Worm (Caenorhabditis elegans): ENCODE results near the gene ech-6.
A peak's percentile ranks its signal among the peaks of the same experiment; 100 is the strongest.

The ech-6 gene

DNA sequence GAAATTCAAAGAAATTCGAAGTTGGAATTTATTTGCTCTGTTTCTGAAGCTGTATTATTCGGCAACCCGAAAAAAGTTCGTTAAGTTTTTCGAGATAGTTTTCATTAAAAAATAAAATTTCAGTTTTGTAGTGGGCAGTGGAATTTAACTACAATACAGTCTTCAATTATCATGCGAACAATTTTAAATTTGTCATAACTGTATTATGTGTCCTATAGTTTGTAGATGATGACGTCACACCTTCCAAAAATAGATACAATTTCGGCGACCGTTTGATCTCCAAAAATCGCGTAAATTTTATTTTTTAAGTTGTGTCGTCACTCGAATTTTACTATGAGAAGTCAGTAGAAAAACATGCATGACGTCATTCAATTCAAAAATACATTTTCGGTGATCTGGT lies 39.5 kb downstream of the ech-6 start:
- no peak for TF ChIP-seq ceh-31 (tag; optimal IDR thresholded peaks at IDR 0.05)
- no peak for TF ChIP-seq hlh-15 (tag; optimal IDR thresholded peaks at IDR 0.05)
- no peak for TF ChIP-seq ceh-48 (tag; optimal IDR thresholded peaks at IDR 0.05)
- no peak for TF ChIP-seq dmd-4 (tag; optimal IDR thresholded peaks at IDR 0.05; ENCODE audit: borderline replicate concordance)
- no peak for TF ChIP-seq tbx-7 (tag; optimal IDR thresholded peaks at IDR 0.05)
- TF ChIP-seq F13H6.1 (tag; optimal IDR thresholded peaks at IDR 0.05), result no peak
- no peak for TF ChIP-seq ceh-45 (GFP tag; IDR thresholded peaks at IDR 0.05)
- TF ChIP-seq ttx-3 (tag; optimal IDR thresholded peaks at IDR 0.05), result no peak
- no peak for TF ChIP-seq pqm-1 (tag; optimal IDR thresholded peaks at IDR 0.05)
- no peak for TF ChIP-seq unc-42 (tag; optimal IDR thresholded peaks at IDR 0.05)
- TF ChIP-seq che-1 (tag; optimal IDR thresholded peaks at IDR 0.05), result no peak
- TF ChIP-seq fkh-10 (GFP tag; optimal IDR thresholded peaks at IDR 0.05), result no peak
- no peak for TF ChIP-seq ceh-30 (tag; optimal IDR thresholded peaks at IDR 0.05)
- no peak for TF ChIP-seq sox-2 (GFP tag; IDR thresholded peaks at IDR 0.05)
- TF ChIP-seq zip-5 (tag; optimal IDR thresholded peaks at IDR 0.05), result no peak
- TF ChIP-seq pax-1 (tag; optimal IDR thresholded peaks at IDR 0.05), result no peak

DNA sequence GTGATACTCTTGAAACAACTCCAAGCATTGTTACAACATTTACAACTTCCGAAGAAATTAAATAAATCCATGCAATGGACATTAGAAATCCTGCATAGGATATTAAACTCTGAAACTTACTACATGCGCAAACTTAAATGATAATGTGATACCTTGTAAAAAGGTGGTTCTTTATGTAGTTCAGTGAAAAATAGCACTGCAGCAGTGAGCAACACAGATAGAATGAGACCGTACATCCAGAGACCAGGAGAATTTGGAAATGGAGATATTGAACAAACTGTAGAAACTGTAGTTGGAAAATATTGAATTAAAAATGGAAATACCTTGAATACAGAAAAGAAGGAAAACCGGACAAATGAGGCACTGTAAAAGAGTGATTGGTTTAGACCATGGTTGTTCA lies 41.5 kb downstream of the ech-6 start:
- TF ChIP-seq ztf-16 (tag; optimal IDR thresholded peaks at IDR 0.05) (no peak), dmd-4 (tag; optimal IDR thresholded peaks at IDR 0.05; ENCODE audit: borderline replicate concordance) (no peak), ceh-30 (tag; optimal IDR thresholded peaks at IDR 0.05) (no peak), che-1 (tag; optimal IDR thresholded peaks at IDR 0.05) (no peak), pat-9 (tag; optimal IDR thresholded peaks at IDR 0.05) (no peak), ceh-24 (tag; optimal IDR thresholded peaks at IDR 0.05) (no peak), gmeb-2 (tag; optimal IDR thresholded peaks at IDR 0.05) (no peak), ceh-22 (tag; optimal IDR thresholded peaks at IDR 0.05) (no peak), lim-6 (tag; optimal IDR thresholded peaks at IDR 0.05) (no peak), unc-3 (GFP tag; conservative IDR thresholded peaks at IDR 0.05) (no peak), unc-3 (tag; optimal IDR thresholded peaks at IDR 0.05) (no peak), hlh-8 (tag; optimal IDR thresholded peaks at IDR 0.05) (no peak), fkh-6 (tag; optimal IDR thresholded peaks at IDR 0.05) (no peak), odd-2 (tag; optimal IDR thresholded peaks at IDR 0.05) (no peak), ceh-14 (tag; optimal IDR thresholded peaks at IDR 0.05) (no peak)

DNA sequence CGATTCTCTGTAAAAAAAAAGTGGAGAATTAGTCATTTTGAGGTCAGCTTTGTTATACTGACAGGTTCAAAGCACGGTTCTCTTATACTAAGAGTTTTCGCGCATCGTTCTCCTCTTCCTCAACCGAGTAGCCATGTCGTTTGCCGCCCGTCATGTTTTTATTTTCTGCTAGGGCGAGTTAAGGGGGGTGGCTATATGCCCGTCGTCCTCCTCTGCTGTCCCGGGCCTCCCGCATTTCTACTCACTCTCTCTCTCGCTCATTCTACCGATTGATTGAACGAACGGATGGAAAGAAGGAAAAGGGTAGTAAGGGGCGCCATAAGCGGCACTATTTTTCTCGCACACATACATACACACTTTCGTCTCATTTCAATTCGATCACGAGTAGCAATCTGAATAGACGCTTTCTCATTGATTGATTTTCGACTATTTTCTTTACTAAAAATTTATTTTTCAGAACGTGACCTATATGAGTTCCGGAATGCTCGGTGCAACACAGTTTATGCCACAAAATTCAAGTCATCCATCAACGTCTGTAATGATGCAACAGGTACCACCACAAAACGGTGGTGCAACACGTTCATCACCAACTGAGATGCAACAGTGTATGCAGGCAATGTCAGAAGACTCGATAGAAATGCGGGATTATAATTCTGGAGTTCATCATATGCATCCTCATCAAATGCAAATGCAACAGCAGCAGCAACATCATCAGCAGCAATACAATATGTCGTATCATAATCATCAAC lies 47.4 kb downstream of the ech-6 start:
- TF ChIP-seq nhr-232 (tag; optimal IDR thresholded peaks at IDR 0.05), result peak; percentile 37
- no peak for TF ChIP-seq ceh-31 (tag; optimal IDR thresholded peaks at IDR 0.05)
- no peak for TF ChIP-seq ceh-48 (tag; optimal IDR thresholded peaks at IDR 0.05)
- peak; percentile 4 for TF ChIP-seq fkh-6 (tag; optimal IDR thresholded peaks at IDR 0.05)
- TF ChIP-seq nfya-1 (tag; optimal IDR thresholded peaks at IDR 0.05), result peak; percentile 15
- TF ChIP-seq T23F11.4 (GFP tag; optimal IDR thresholded peaks at IDR 0.05), result no peak
- TF ChIP-seq hlh-15 (tag; optimal IDR thresholded peaks at IDR 0.05), result no peak
- TF ChIP-seq lin-11 (tag; optimal IDR thresholded peaks at IDR 0.05), result no peak
- no peak for TF ChIP-seq hlh-6 (tag; optimal IDR thresholded peaks at IDR 0.05)
- TF ChIP-seq sdc-2 (tag; optimal IDR thresholded peaks at IDR 0.05), result peak; percentile 8
- TF ChIP-seq fax-1 (tag; optimal IDR thresholded peaks at IDR 0.05), result no peak
- no peak for TF ChIP-seq dve-1 (tag; optimal IDR thresholded peaks at IDR 0.05)
- peak; percentile 13 for TF ChIP-seq C08G9.2 (tag; optimal IDR thresholded peaks at IDR 0.05)

DNA sequence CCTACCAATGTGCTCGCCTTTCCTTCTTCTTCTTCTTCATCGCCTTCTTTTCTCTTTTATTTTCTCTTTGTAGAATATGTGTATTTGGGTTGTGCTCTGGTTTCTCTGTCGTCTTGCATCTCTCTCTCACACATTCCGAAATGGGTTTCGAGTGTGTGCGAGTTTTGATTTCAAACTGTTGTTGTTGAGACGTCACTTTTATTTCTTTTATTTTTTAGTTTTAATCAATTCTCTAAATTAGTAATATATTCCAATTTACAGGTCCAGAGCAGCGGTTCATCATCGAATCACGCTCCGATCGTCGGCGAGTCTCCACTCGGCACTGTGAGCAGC lies 48.1 kb downstream of the ech-6 start:
- TF ChIP-seq C38D4.7 (GFP tag; optimal IDR thresholded peaks at IDR 0.05), result no peak
- peak; percentile 2 for TF ChIP-seq nfya-1 (tag; optimal IDR thresholded peaks at IDR 0.05)
